Worm (Caenorhabditis elegans) whole organism, early embryonic: ENCODE data around the gene T24E12.2.

Experiments used
- ama-1 ChIP-seq: fragments of 150-350 bp; optimal IDR thresholded peaks from 2 replicates; lab custom pipeline; 2014
- sea-1 ChIP-seq: fragments of 200-800 bp; sonication (Bioruptor generic); conservative IDR thresholded peaks from 2 replicates; pipeline ENCODE4 v1.3.6; 2022; ENCODE audit warnings: missing genetic modification characterization, missing compliant biosample characterization

ce11 chrII:3753598-3753997 lies 29.2 kb upstream of the T24E12.2 start, which contains the start of gene rcd-1:
- TF ChIP-seq ama-1 (lab: Kevin White, UChicago) (no peak), sea-1 (GFP tag; lab: Robert Waterston, UW) (no peak)
